Fruit fly (Drosophila melanogaster) whole organism, embryonic: Measurements from ENCODE around the gene Obp19c.

Experiments used
- CG10462 ChIP-seq: fragments of 200-800 bp; sonication (Bioruptor generic); optimal IDR thresholded peaks from 2 replicates; lab custom pipeline; 2016; ENCODE audit warnings: missing biosample characterization, missing genetic modification characterization
- CG12219 ChIP-seq: fragments of 200-800 bp; sonication (Bioruptor generic); optimal IDR thresholded peaks from 3 replicates; lab custom pipeline; 2018; ENCODE audit warnings: missing biosample characterization, mild to moderate bottlenecking, missing genetic modification characterization
- CG12391 ChIP-seq: fragments of 200-800 bp; sonication (Bioruptor generic); optimal IDR thresholded peaks from 3 replicates; lab custom pipeline; 2018; ENCODE audit warnings: missing biosample characterization, mild to moderate bottlenecking, missing genetic modification characterization, moderate library complexity
- CG12744 ChIP-seq: fragments of 200-800 bp; sonication (Bioruptor generic); optimal IDR thresholded peaks from 2 replicates; lab custom pipeline; 2016; ENCODE audit warnings: missing biosample characterization, missing genetic modification characterization
- CG12769 ChIP-seq: fragments of 200-800 bp; sonication (Bioruptor generic); optimal IDR thresholded peaks from 2 replicates; lab custom pipeline; 2019; ENCODE audit warnings: missing biosample characterization, mild to moderate bottlenecking, missing genetic modification characterization, moderate library complexity
- CG13424 ChIP-seq: fragments of 200-800 bp; sonication (Bioruptor generic); optimal IDR thresholded peaks from 2 replicates; lab custom pipeline; 2019; ENCODE audit warnings: missing biosample characterization, mild to moderate bottlenecking, missing genetic modification characterization, moderate library complexity
- CG14014 ChIP-seq: fragments of 200-800 bp; sonication (Bioruptor generic); IDR thresholded peaks from 2 replicates; pipeline ENCODE4 v1.3.6; 2022; ENCODE audit warnings: missing biosample characterization, missing genetic modification characterization
- CG18599 ChIP-seq: fragments of 200-800 bp; sonication (Bioruptor generic); optimal IDR thresholded peaks from 3 replicates; lab custom pipeline; 2017; ENCODE audit warnings: missing biosample characterization, missing genetic modification characterization, mild to moderate bottlenecking, moderate library complexity, missing genetic modification reagents
- CG2120 ChIP-seq: fragments of 200-800 bp; sonication (Bioruptor generic); optimal IDR thresholded peaks from 3 replicates; lab custom pipeline; 2016; ENCODE audit warnings: missing biosample characterization, missing genetic modification characterization
- CG32767 ChIP-seq: fragments of 200-800 bp; sonication (Bioruptor generic); IDR thresholded peaks from 2 replicates; pipeline ENCODE4 v1.3.6; 2022; ENCODE audit warnings: missing biosample characterization, missing genetic modification characterization
- CG34376 ChIP-seq: fragments of 200-800 bp; sonication (Bioruptor generic); optimal IDR thresholded peaks from 2 replicates; lab custom pipeline; 2018; ENCODE audit warnings: missing biosample characterization, mild to moderate bottlenecking, missing genetic modification characterization
- CG4707 ChIP-seq: fragments of 200-800 bp; sonication (Bioruptor generic); optimal IDR thresholded peaks from 2 replicates; lab custom pipeline; 2018; ENCODE audit warnings: missing biosample characterization, mild to moderate bottlenecking, missing genetic modification characterization, moderate library complexity
- CG6813 ChIP-seq: fragments of 200-800 bp; sonication (Bioruptor generic); optimal IDR thresholded peaks from 2 replicates; lab custom pipeline; 2017; ENCODE audit warnings: missing biosample characterization, missing genetic modification characterization, mild to moderate bottlenecking, moderate library complexity, missing genetic modification reagents
- CG7271 ChIP-seq: fragments of 200-800 bp; sonication (Bioruptor generic); optimal IDR thresholded peaks from 2 replicates; lab custom pipeline; 2018; ENCODE audit warnings: missing biosample characterization, mild to moderate bottlenecking, missing genetic modification characterization, moderate library complexity
- CG7745 ChIP-seq: fragments of 200-800 bp; sonication (Bioruptor generic); optimal IDR thresholded peaks from 2 replicates; lab custom pipeline; 2018; ENCODE audit warnings: missing biosample characterization, mild to moderate bottlenecking, missing genetic modification characterization, moderate library complexity
- CG8089 ChIP-seq: fragments of 200-800 bp; sonication (Bioruptor generic); optimal IDR thresholded peaks from 3 replicates; lab custom pipeline; 2016; ENCODE audit warnings: missing biosample characterization, missing genetic modification characterization
- CG8359 ChIP-seq: fragments of 200-800 bp; sonication (Bioruptor generic); optimal IDR thresholded peaks from 2 replicates; lab custom pipeline; 2017; ENCODE audit warnings: missing biosample characterization, mild to moderate bottlenecking, missing genetic modification characterization, borderline replicate concordance
- CG9215 ChIP-seq: fragments of 200-800 bp; sonication (Bioruptor generic); IDR thresholded peaks from 2 replicates; pipeline ENCODE4 v1.3.6; 2022; ENCODE audit warnings: missing biosample characterization, missing genetic modification characterization
- CG9797 ChIP-seq: fragments of 200-800 bp; sonication (Bioruptor generic); optimal IDR thresholded peaks from 3 replicates; lab custom pipeline; 2018; ENCODE audit warnings: missing biosample characterization, mild to moderate bottlenecking, missing genetic modification characterization
- Chrac-16 ChIP-seq: fragments of 200-800 bp; sonication (Bioruptor generic); optimal IDR thresholded peaks from 3 replicates; lab custom pipeline; 2016; ENCODE audit warnings: missing biosample characterization, missing genetic modification characterization
- CrebB ChIP-seq: fragments of 200-800 bp; sonication (Bioruptor generic); optimal IDR thresholded peaks from 3 replicates; lab custom pipeline; 2018; ENCODE audit warnings: missing biosample characterization, mild to moderate bottlenecking, missing genetic modification characterization
- E2f1 ChIP-seq: fragments of 200-800 bp; sonication (Bioruptor generic); IDR thresholded peaks from 2 replicates; pipeline ENCODE4 v1.3.6; 2022; ENCODE audit warnings: missing biosample characterization, missing genetic modification characterization
- Hmr ChIP-seq: fragments of 200-800 bp; sonication (Bioruptor generic); optimal IDR thresholded peaks from 3 replicates; lab custom pipeline; 2017; ENCODE audit warnings: mild to moderate bottlenecking, missing biosample characterization, missing genetic modification reagents, missing genetic modification characterization
- MTF-1 ChIP-seq: fragments of 200-800 bp; sonication (Bioruptor generic); optimal IDR thresholded peaks from 2 replicates; lab custom pipeline; 2018; ENCODE audit warnings: missing biosample characterization, mild to moderate bottlenecking, missing genetic modification characterization, borderline replicate concordance
- Myb ChIP-seq: fragments of 200-800 bp; sonication (Bioruptor generic); optimal IDR thresholded peaks from 2 replicates; lab custom pipeline; 2016; ENCODE audit warnings: missing biosample characterization, missing genetic modification characterization
- Neu2 ChIP-seq: fragments of 200-800 bp; sonication (Bioruptor generic); optimal IDR thresholded peaks from 3 replicates; lab custom pipeline; 2016; ENCODE audit warnings: missing biosample characterization, missing genetic modification characterization, borderline replicate concordance
- Oli ChIP-seq: fragments of 200-800 bp; sonication (Bioruptor generic); optimal IDR thresholded peaks from 2 replicates; lab custom pipeline; 2018; ENCODE audit warnings: missing biosample characterization, mild to moderate bottlenecking, missing genetic modification characterization, moderate library complexity
- Six4 ChIP-seq: fragments of 200-800 bp; sonication (Bioruptor generic); optimal IDR thresholded peaks from 2 replicates; lab custom pipeline; 2016; ENCODE audit warnings: missing biosample characterization, missing genetic modification characterization
- az2 ChIP-seq: fragments of 200-800 bp; sonication (Bioruptor generic); optimal IDR thresholded peaks from 3 replicates; lab custom pipeline; 2016; ENCODE audit warnings: missing biosample characterization, missing genetic modification characterization
- bab2 ChIP-seq: fragments of 200-800 bp; sonication (Bioruptor generic); optimal IDR thresholded peaks from 2 replicates; lab custom pipeline; 2016; ENCODE audit warnings: missing biosample characterization, missing genetic modification characterization
- bsh ChIP-seq, 2 experiments: fragments of 200-800 bp; sonication (Bioruptor generic); optimal IDR thresholded peaks; 2 replicates each; lab custom pipeline; 2017 to 2018; ENCODE audit warnings: mild to moderate bottlenecking in 2 of 2, missing biosample characterization in 2 of 2, missing genetic modification characterization in 2 of 2, moderate library complexity in 1 of 2
- chif ChIP-seq, 2 experiments: fragments of 200-800 bp; sonication (Bioruptor generic); optimal IDR thresholded peaks; 3 replicates each; lab custom pipeline; 2016; ENCODE audit warnings: missing biosample characterization in 2 of 2, missing genetic modification characterization in 2 of 2
- dysf ChIP-seq: fragments of 200-800 bp; sonication (Bioruptor generic); IDR thresholded peaks from 3 replicates; pipeline ENCODE4 v1.3.6; 2022; ENCODE audit warnings: missing biosample characterization, missing genetic modification characterization
- exex ChIP-seq: fragments of 200-800 bp; sonication (Bioruptor generic); optimal IDR thresholded peaks from 4 replicates; lab custom pipeline; 2018; ENCODE audit warnings: missing biosample characterization, mild to moderate bottlenecking, missing genetic modification characterization, moderate library complexity
- fu2 ChIP-seq: fragments of 200-800 bp; sonication (Bioruptor generic); optimal IDR thresholded peaks from 2 replicates; lab custom pipeline; 2016; ENCODE audit warnings: missing biosample characterization, missing genetic modification characterization
- gcm ChIP-seq: fragments of 200-800 bp; sonication (Bioruptor generic); optimal IDR thresholded peaks from 2 replicates; lab custom pipeline; 2019; ENCODE audit warnings: missing biosample characterization, mild to moderate bottlenecking, missing genetic modification characterization, moderate library complexity
- grau ChIP-seq: fragments of 200-800 bp; optimal IDR thresholded peaks from 3 replicates; lab custom pipeline; 2019; ENCODE audit warnings: missing biosample characterization, mild to moderate bottlenecking, missing genetic modification characterization, moderate library complexity
- gsb-n ChIP-seq: fragments of 200-800 bp; sonication (Bioruptor generic); optimal IDR thresholded peaks from 3 replicates; lab custom pipeline; 2018; ENCODE audit warnings: missing biosample characterization, mild to moderate bottlenecking, missing genetic modification characterization
- kay ChIP-seq: fragments of 200-800 bp; sonication (Bioruptor generic); optimal IDR thresholded peaks from 2 replicates; lab custom pipeline; 2016; ENCODE audit warnings: missing biosample characterization, missing genetic modification characterization
- lilli ChIP-seq: fragments of 200-800 bp; sonication (Bioruptor generic); optimal IDR thresholded peaks from 3 replicates; lab custom pipeline; 2016; ENCODE audit warnings: missing biosample characterization, missing genetic modification characterization
- lmd ChIP-seq: fragments of 200-800 bp; sonication (Bioruptor generic); IDR thresholded peaks from 2 replicates; pipeline ENCODE4 v1.3.6; 2022; ENCODE audit warnings: missing biosample characterization, missing genetic modification characterization
- mam ChIP-seq: fragments of 200-800 bp; sonication (Bioruptor generic); optimal IDR thresholded peaks from 3 replicates; lab custom pipeline; 2016; ENCODE audit warnings: missing biosample characterization, missing genetic modification characterization
- pb ChIP-seq: fragments of 200-800 bp; sonication (Bioruptor generic); optimal IDR thresholded peaks from 3 replicates; lab custom pipeline; 2016; ENCODE audit warnings: missing biosample characterization, missing genetic modification characterization
- phol ChIP-seq: fragments of 200-800 bp; sonication (Bioruptor generic); optimal IDR thresholded peaks from 3 replicates; lab custom pipeline; 2018; ENCODE audit warnings: missing biosample characterization, mild to moderate bottlenecking, missing genetic modification characterization, moderate library complexity
- ranshi ChIP-seq: fragments of 200-800 bp; sonication (Bioruptor generic); IDR thresholded peaks from 2 replicates; pipeline ENCODE4 v1.3.6; 2022; ENCODE audit warnings: missing biosample characterization, missing genetic modification characterization
- run ChIP-seq: fragments of 200-800 bp; sonication (Bioruptor generic); optimal IDR thresholded peaks from 3 replicates; lab custom pipeline; 2018; ENCODE audit warnings: missing biosample characterization, mild to moderate bottlenecking, missing genetic modification characterization
- sisA ChIP-seq: fragments of 200-800 bp; sonication (Bioruptor generic); IDR thresholded peaks from 2 replicates; pipeline ENCODE4 v1.3.6; 2022; ENCODE audit warnings: missing biosample characterization, missing genetic modification characterization
- sug ChIP-seq: fragments of 200-800 bp; optimal IDR thresholded peaks from 2 replicates; lab custom pipeline; 2019; ENCODE audit warnings: missing biosample characterization, mild to moderate bottlenecking, missing genetic modification characterization, moderate library complexity
- tgo ChIP-seq: fragments of 200-800 bp; sonication (Bioruptor generic); IDR thresholded peaks from 3 replicates; pipeline ENCODE4 v1.3.6; 2022; ENCODE audit warnings: missing biosample characterization, missing genetic modification characterization
- tx ChIP-seq: fragments of 200-800 bp; sonication (Bioruptor generic); optimal IDR thresholded peaks from 2 replicates; lab custom pipeline; 2016; ENCODE audit warnings: missing biosample characterization, missing genetic modification characterization
- zfh2 ChIP-seq: fragments of 200-800 bp; sonication (Bioruptor generic); optimal IDR thresholded peaks from 2 replicates; lab custom pipeline; 2016; ENCODE audit warnings: missing biosample characterization, missing genetic modification characterization

Obp19c gene

DNA sequence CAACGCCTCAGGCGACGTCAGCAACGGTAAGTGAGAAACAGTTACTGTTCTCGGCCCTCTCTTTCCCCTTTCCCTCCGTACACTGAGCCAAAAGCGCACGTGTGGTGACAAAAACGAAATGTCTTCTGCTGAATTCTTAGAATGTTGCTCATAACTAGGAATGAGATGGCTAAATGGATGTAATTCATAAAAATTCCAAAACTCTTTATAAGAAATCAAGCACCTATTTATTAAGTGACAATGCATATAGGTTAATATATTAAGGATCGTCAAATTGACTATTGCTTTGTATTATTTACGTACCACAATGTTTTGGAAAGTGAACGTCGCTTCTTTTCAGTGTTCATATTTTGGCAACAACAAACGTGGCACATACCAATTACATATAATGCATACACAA, 15.8 kb upstream of the Obp19c start (continued):
- TF ChIP-seq CG12744 (no peak), CG32767 (GFP tag; lab: Robert Waterston, UW) (no peak), pb (GFP tag; lab: Kevin White, UChicago) (no peak), Neu2 (GFP tag; lab: Kevin White, UChicago) (no peak), Chrac-16 (GFP tag; lab: Kevin White, UChicago) (no peak), zfh2 (GFP tag; lab: Kevin White, UChicago) (peak; percentile 22), sug (peak; percentile 27), MTF-1 (GFP tag; lab: Kevin White, UChicago) (no peak), sisA (0 out of 2 replicates have a peak, but pooled peaks have one; percentile 22), CG7745 (no peak), phol (tag; lab: Kevin White, UChicago) (no peak), CG8359 (GFP tag; lab: Kevin White, UChicago) (no peak), CG8089 (GFP tag; lab: Kevin White, UChicago) (no peak), CG18599 (GFP tag; lab: Kevin White, UChicago) (peak; percentile 77), mam (peak; percentile 38), chif (GFP tag; optimal IDR thresholded peaks at IDR 0.05; lab: Kevin White, UChicago) (no peak), gcm (no peak), CG9797 (no peak), bab2 (GFP tag; lab: Kevin White, UChicago) (peak; percentile 10), CG6813 (no peak), CG9215 (GFP tag; lab: Robert Waterston, UW) (peak; percentile 41; the same call in 1 of the 2 replicates), Hmr (GFP tag; lab: Kevin White, UChicago) (peak; percentile 68), Myb (GFP tag; lab: Kevin White, UChicago) (peak; percentile 0), tx (no peak), dysf (GFP tag; lab: Robert Waterston, UW) (peak; percentile 38; the same call in 1 of the 3 replicates), CG14014 (0 out of 2 replicates have a peak, but pooled peaks have one; percentile 16), lilli (peak; percentile 49), fu2 (GFP tag; lab: Kevin White, UChicago) (peak; percentile 9), exex (tag; lab: Kevin White, UChicago) (no peak), CG7271 (tag; lab: Kevin White, UChicago) (no peak), CG12769 (tag; lab: Kevin White, UChicago) (no peak), CG34376 (GFP tag; lab: Kevin White, UChicago) (peak; percentile 35), CG13424 (tag; lab: Kevin White, UChicago) (peak; percentile 48), grau (tag; lab: Kevin White, UChicago) (peak; percentile 44), Six4 (no peak), bsh (GFP tag; optimal IDR thresholded peaks at IDR 0.05; lab: Kevin White, UChicago) (no peak), CG4707 (GFP tag; lab: Kevin White, UChicago) (no peak), CG2120 (GFP tag; lab: Kevin White, UChicago) (peak; percentile 72), Oli (peak; percentile 19), CG10462 (GFP tag; lab: Kevin White, UChicago) (no peak), kay (GFP tag; lab: Kevin White, UChicago) (no peak), CrebB (no peak), gsb-n (tag; lab: Kevin White, UChicago) (no peak), CG12219 (no peak), az2 (no peak), tgo (GFP tag; lab: Robert Waterston, UW) (0 out of 3 replicates have a peak, but pooled peaks have one; percentile 35), lmd (GFP tag; lab: Robert Waterston, UW) (peak; percentile 45; the same call in 1 of the 2 replicates), run (tag; lab: Kevin White, UChicago) (no peak), E2f1 (GFP tag; lab: Robert Waterston, UW) (no peak), ranshi (GFP tag; lab: Robert Waterston, UW) (no peak), CG12391 (peak; percentile 15)
